Worm (Caenorhabditis elegans): ENCODE data around the gene vps-29.

Gene vps-29

DNA sequence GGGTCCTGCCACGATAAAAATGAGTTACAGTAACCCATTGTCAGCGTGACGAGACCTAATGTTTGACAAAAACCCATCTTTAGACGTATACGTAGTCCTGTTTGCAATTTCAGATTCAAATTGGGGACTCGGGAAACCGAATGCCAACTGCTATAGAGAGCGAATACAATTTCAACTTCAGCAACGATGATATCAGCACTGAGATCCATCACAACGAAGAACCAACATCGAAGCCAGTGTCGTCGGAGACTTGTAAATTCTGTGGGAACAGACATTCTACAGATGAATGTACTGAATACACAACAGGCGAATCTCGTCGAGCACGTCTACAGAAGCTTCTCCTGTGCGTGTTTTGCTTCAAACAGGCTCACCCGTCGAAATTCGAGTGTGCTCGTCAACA is 27.3 kb downstream of the vps-29 start:
- no peak for TF ChIP-seq mab-5 (tag; optimal IDR thresholded peaks at IDR 0.05)
- TF ChIP-seq nhr-11 (tag; optimal IDR thresholded peaks at IDR 0.05): no peak
- TF ChIP-seq zag-1 (tag; optimal IDR thresholded peaks at IDR 0.05): no peak
- no peak for TF ChIP-seq nhr-21 (tag; optimal IDR thresholded peaks at IDR 0.05)
- no peak for TF ChIP-seq lsy-2 (tag; optimal IDR thresholded peaks at IDR 0.05)
- TF ChIP-seq C34F6.9 (tag; optimal IDR thresholded peaks at IDR 0.05): no peak
- TF ChIP-seq F13H6.1 (tag; optimal IDR thresholded peaks at IDR 0.05): no peak
- no peak for TF ChIP-seq peb-1 (tag; optimal IDR thresholded peaks at IDR 0.05)
- no peak for TF ChIP-seq mbf-1 (tag; optimal IDR thresholded peaks at IDR 0.05)
- no peak for TF ChIP-seq alr-1 (tag; optimal IDR thresholded peaks at IDR 0.05)
- TF ChIP-seq ceh-82 (tag; optimal IDR thresholded peaks at IDR 0.05): no peak
- TF ChIP-seq sma-3 (GFP tag; optimal IDR thresholded peaks at IDR 0.05): no peak
- no peak for TF ChIP-seq lin-11 (tag; optimal IDR thresholded peaks at IDR 0.05)
- no peak for TF ChIP-seq R02D3.7 (tag; optimal IDR thresholded peaks at IDR 0.05)

DNA sequence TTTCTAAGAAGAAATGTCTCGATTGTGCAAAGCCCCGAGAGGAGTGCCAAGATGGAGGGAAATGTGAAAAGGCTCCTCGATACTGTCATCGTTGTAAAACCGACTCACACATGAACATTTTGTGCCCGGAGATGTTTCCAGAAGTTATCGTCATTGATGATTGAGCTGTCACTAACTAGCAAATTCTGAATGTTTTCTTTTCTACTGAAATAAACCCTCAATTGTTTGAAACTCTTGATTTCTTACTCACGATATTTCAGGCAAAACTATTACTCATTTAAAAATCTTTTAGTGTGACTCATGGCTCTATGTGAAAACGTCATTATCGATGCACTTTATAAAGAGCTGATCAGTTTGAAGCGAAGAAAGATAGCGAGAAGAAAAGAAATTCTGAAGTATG is 27.8 kb downstream of the vps-29 start, which contains the start of gene T16H12.13:
T16H12.13 (plus strand) TSS at position 301 of the 400 bp plus-strand sequence.
- TF ChIP-seq ceh-16 (tag; optimal IDR thresholded peaks at IDR 0.05): no peak
- no peak for TF ChIP-seq ztf-1 (GFP tag; conservative IDR thresholded peaks at IDR 0.05)
- no peak for TF ChIP-seq blmp-1 (tag; optimal IDR thresholded peaks at IDR 0.05; ENCODE audit: insufficient read depth)
- TF ChIP-seq nhr-10 (tag; optimal IDR thresholded peaks at IDR 0.05): no peak
- TF ChIP-seq aly-2 (tag; optimal IDR thresholded peaks at IDR 0.05): no peak
- no peak for TF ChIP-seq Y55F3AM.14 (GFP tag; optimal IDR thresholded peaks at IDR 0.05)
- TF ChIP-seq crh-2 (tag; optimal IDR thresholded peaks at IDR 0.05): no peak
- TF ChIP-seq sma-9 (GFP tag; optimal IDR thresholded peaks at IDR 0.05): no peak
- no peak for TF ChIP-seq sma-9 (tag; optimal IDR thresholded peaks at IDR 0.05)
- no peak for TF ChIP-seq ztf-11 (tag; optimal IDR thresholded peaks at IDR 0.05)
- TF ChIP-seq unc-55 (GFP tag; optimal IDR thresholded peaks at IDR 0.05): no peak

DNA sequence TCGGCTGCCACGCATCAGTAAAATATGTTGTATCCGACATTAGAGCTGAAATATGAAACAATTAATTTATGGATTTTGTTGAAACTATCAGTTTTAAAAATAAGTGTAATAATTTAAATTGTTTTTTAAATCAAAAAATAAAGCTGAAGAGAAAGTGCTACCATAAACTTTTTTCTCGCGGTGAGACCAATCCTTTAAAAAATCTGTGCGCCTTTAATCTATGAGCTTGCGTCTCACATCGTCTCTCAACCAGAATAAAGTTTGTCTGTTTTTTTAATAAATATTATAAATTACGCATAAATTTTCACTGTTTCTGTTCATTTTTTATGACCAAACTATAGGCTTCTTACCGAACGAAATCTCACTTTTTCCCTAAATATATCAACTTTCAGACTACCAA is 29.6 kb downstream of the vps-29 start, which contains the start of gene T16H12.3:
T16H12.3 (minus strand) TSS at position 51 of the 400 bp plus-strand sequence.
- TF ChIP-seq peb-1 (tag; optimal IDR thresholded peaks at IDR 0.05): no peak
- no peak for TF ChIP-seq mdl-1 (tag; optimal IDR thresholded peaks at IDR 0.05)
- TF ChIP-seq alr-1 (tag; optimal IDR thresholded peaks at IDR 0.05): no peak
- TF ChIP-seq unc-39 (tag; optimal IDR thresholded peaks at IDR 0.05): no peak
- TF ChIP-seq lin-13 (GFP tag; optimal IDR thresholded peaks at IDR 0.05): no peak
- TF ChIP-seq ztf-4 (tag; optimal IDR thresholded peaks at IDR 0.05): no peak
- TF ChIP-seq crh-2 (tag; optimal IDR thresholded peaks at IDR 0.05): no peak
- TF ChIP-seq ama-1 (optimal IDR thresholded peaks at IDR 0.05): no peak
- TF ChIP-seq unc-55 (GFP tag; optimal IDR thresholded peaks at IDR 0.05): no peak
- no peak for TF ChIP-seq lin-11 (tag; optimal IDR thresholded peaks at IDR 0.05)
- TF ChIP-seq egl-27 (tag; optimal IDR thresholded peaks at IDR 0.05): no peak
- no peak for TF ChIP-seq lsy-2 (tag; optimal IDR thresholded peaks at IDR 0.05)

DNA sequence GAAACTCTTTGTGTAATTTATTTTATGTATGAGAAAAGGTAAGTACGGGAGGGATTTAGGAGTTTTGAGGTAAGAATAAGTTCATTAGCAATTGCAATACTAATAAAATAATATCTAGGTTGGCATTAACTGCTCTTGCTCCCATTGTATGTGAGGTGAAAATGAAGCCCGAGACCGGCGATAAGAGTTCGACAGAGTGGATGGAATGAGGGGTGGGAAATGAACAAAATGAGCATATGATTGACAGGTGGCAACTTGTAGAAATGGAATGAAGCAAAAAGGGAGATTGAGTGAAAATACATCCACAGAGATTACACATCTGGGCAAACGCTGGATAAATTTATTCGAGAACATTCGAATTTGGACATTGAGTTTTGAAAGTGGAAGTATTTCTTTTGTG is 34.1 kb downstream of the vps-29 start:
- no peak for TF ChIP-seq ceh-16 (tag; optimal IDR thresholded peaks at IDR 0.05)
- TF ChIP-seq snpc-4 (tag; optimal IDR thresholded peaks at IDR 0.05): no peak
- TF ChIP-seq blmp-1 (tag; optimal IDR thresholded peaks at IDR 0.05; ENCODE audit: insufficient read depth): no peak
- no peak for TF ChIP-seq elt-1 (tag; optimal IDR thresholded peaks at IDR 0.05)
- TF ChIP-seq mdl-1 (tag; optimal IDR thresholded peaks at IDR 0.05): no peak
- TF ChIP-seq nhr-12 (tag; optimal IDR thresholded peaks at IDR 0.05): no peak
- TF ChIP-seq dmd-4 (tag; optimal IDR thresholded peaks at IDR 0.05): no peak
- no peak for TF ChIP-seq gmeb-1 (tag; optimal IDR thresholded peaks at IDR 0.05)
- TF ChIP-seq ztf-4 (tag; optimal IDR thresholded peaks at IDR 0.05): no peak
- TF ChIP-seq skn-1 (tag; optimal IDR thresholded peaks at IDR 0.05): no peak
- no peak for TF ChIP-seq nhr-10 (tag; optimal IDR thresholded peaks at IDR 0.05)
- no peak for TF ChIP-seq nhr-11 (tag; optimal IDR thresholded peaks at IDR 0.05)
- TF ChIP-seq nhr-25 (tag; optimal IDR thresholded peaks at IDR 0.05): no peak
- TF ChIP-seq nhr-129 (tag; optimal IDR thresholded peaks at IDR 0.05): no peak
- TF ChIP-seq sem-4 (tag; optimal IDR thresholded peaks at IDR 0.05): no peak
- no peak for TF ChIP-seq C34F6.9 (tag; optimal IDR thresholded peaks at IDR 0.05)
- no peak for TF ChIP-seq ztf-1 (GFP tag; conservative IDR thresholded peaks at IDR 0.05)
- TF ChIP-seq nhr-237 (tag; optimal IDR thresholded peaks at IDR 0.05): no peak
- TF ChIP-seq elt-3 (tag; optimal IDR thresholded peaks at IDR 0.05): no peak

Data from whole organism, L2 larva.